Worm (Caenorhabditis elegans): ENCODE results near the gene F15B10.3.

DNA sequence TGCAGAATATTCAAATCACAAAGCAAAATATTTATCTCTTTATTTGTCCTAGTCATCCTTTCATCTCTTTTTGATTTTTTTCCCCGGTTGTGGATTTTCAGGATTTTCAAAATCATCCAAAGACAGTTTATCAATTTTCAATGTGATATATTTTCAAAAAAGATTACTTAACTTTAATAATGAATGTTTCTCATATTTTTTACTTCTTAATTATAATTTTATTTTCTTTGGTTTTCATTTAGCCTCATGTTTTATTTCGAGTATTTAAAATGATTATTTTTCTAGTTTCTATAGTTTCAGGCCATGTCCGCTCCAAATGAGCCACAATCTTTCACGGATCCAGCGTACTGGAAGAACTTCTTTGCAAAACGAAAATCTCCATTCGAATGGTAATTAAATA lies 32.3 kb downstream of the F15B10.3 start, which contains the start of gene metl-13:
- TF ChIP-seq him-1 (tag; optimal IDR thresholded peaks at IDR 0.05) (no peak), W03F9.2 (tag; optimal IDR thresholded peaks at IDR 0.05) (no peak), dao-5 (tag; optimal IDR thresholded peaks at IDR 0.05) (no peak)
